Worm (Caenorhabditis elegans) whole organism, L4 larva: ENCODE data around the gene srbc-78.

Source experiments
- D1046.2 ChIP-seq: fragments of 200-800 bp; sonication (Bioruptor generic); IDR thresholded peaks from 2 replicates; pipeline ENCODE4 v1.3.6; 2022; ENCODE audit warnings: missing genetic modification characterization, missing compliant biosample characterization
- F26F4.8 ChIP-seq: fragments of 200-800 bp; sonication (Bioruptor generic); conservative IDR thresholded peaks from 2 replicates; pipeline ENCODE4 v1.3.6; 2022; ENCODE audit warnings: missing genetic modification characterization, missing compliant biosample characterization
- F44E2.7 ChIP-seq: fragments of 200-800 bp; sonication (Bioruptor generic); IDR thresholded peaks from 2 replicates; pipeline ENCODE4 v2.1.2; 2022; ENCODE audit warnings: missing genetic modification characterization, missing compliant biosample characterization
- Y48G9A.11 ChIP-seq: fragments of 200-800 bp; sonication (Bioruptor generic); IDR thresholded peaks from 2 replicates; pipeline ENCODE4 v1.3.6; 2022; ENCODE audit warnings: missing genetic modification reagents, missing genetic modification characterization, missing compliant biosample characterization
- aha-1 ChIP-seq: fragments of 150-350 bp; peaks from one replicate; lab custom pipeline; 2014; ENCODE audit warnings: missing biosample characterization, missing genetic modification characterization
- arid-1 ChIP-seq: fragments of 200-800 bp; sonication (Bioruptor generic); conservative IDR thresholded peaks from 2 replicates; pipeline ENCODE4 v1.3.6; 2022; ENCODE audit warnings: missing genetic modification reagents, missing genetic modification characterization, missing compliant biosample characterization
- attf-4 ChIP-seq: sonication (generic microtip); optimal IDR thresholded peaks from 3 replicates; lab custom pipeline; 2017; ENCODE audit warnings: missing biosample characterization, missing genetic modification characterization
- ceh-28 ChIP-seq: fragments of 150-350 bp; optimal IDR thresholded peaks from 2 replicates; lab custom pipeline; 2014; ENCODE audit warnings: missing biosample characterization, missing genetic modification reagents, missing genetic modification characterization
- ces-1 ChIP-seq: fragments of 150-350 bp; sonication (generic microtip); optimal IDR thresholded peaks from 4 replicates; lab custom pipeline; 2014; ENCODE audit warnings: missing biosample characterization, missing genetic modification reagents, missing genetic modification characterization
- ctbp-1 ChIP-seq: fragments of 200-800 bp; sonication (Bioruptor generic); IDR thresholded peaks from 2 replicates; pipeline ENCODE4 v1.3.6; 2022; ENCODE audit warnings: missing genetic modification reagents, missing genetic modification characterization, missing compliant biosample characterization
- daf-8 ChIP-seq: fragments of 200-800 bp; sonication (Bioruptor generic); IDR thresholded peaks from 2 replicates; pipeline ENCODE4 v1.3.6; 2022; ENCODE audit warnings: missing genetic modification characterization, missing compliant biosample characterization
- dmd-8 ChIP-seq: fragments of 200-800 bp; sonication (Bioruptor generic); IDR thresholded peaks from 2 replicates; pipeline ENCODE4 v1.3.6; 2022; ENCODE audit warnings: missing genetic modification characterization, missing compliant biosample characterization
- dmd-9 ChIP-seq: fragments of 200-800 bp; sonication (Bioruptor generic); IDR thresholded peaks from 2 replicates; pipeline ENCODE4 v1.3.6; 2022; ENCODE audit warnings: missing genetic modification reagents, missing genetic modification characterization, missing compliant biosample characterization
- egl-27 ChIP-seq: sonication (generic microtip); optimal IDR thresholded peaks from 3 replicates; lab custom pipeline; 2017; ENCODE audit warnings: missing biosample characterization, missing genetic modification reagents, missing genetic modification characterization
- fkh-10 ChIP-seq: fragments of 150-350 bp; optimal IDR thresholded peaks from 2 replicates; lab custom pipeline; 2014; ENCODE audit warnings: missing biosample characterization, missing genetic modification reagents, missing genetic modification characterization
- fos-1 ChIP-seq: fragments of 150-350 bp; optimal IDR thresholded peaks from 2 replicates; lab custom pipeline; 2014; ENCODE audit warnings: missing biosample characterization, missing genetic modification characterization
- hmg-1.1 ChIP-seq: fragments of 200-800 bp; sonication (Bioruptor generic); IDR thresholded peaks from 2 replicates; pipeline ENCODE4 v1.3.6; 2022; ENCODE audit warnings: missing genetic modification reagents, missing genetic modification characterization, missing compliant biosample characterization
- lin-1 ChIP-seq: fragments of 200-800 bp; sonication (Bioruptor generic); IDR thresholded peaks from 2 replicates; pipeline ENCODE4 v1.3.6; 2022; ENCODE audit warnings: missing genetic modification reagents, missing genetic modification characterization, missing compliant biosample characterization
- lin-29 ChIP-seq: fragments of 200-800 bp; sonication (Bioruptor generic); IDR thresholded peaks from 2 replicates; pipeline ENCODE4 v1.3.6; 2022; ENCODE audit warnings: missing genetic modification reagents, missing genetic modification characterization, missing compliant biosample characterization
- madf-5 ChIP-seq, 2 experiments: fragments of 200-800 bp; sonication (Bioruptor generic); IDR thresholded peaks; 2 replicates each; pipeline ENCODE4 v1.3.6; 2022; ENCODE audit warnings: missing compliant biosample characterization in 2 of 2, missing genetic modification characterization in 2 of 2
- mdl-1 ChIP-seq, 2 experiments: fragments of 150-350 bp in 1 of 2; sonication (generic microtip) in 1 of 2; optimal IDR thresholded peaks; 2 replicates each; lab custom pipeline; 2014 to 2017; ENCODE audit warnings: missing biosample characterization in 2 of 2, missing genetic modification characterization in 2 of 2
- nhr-11 ChIP-seq: fragments of 150-350 bp; optimal IDR thresholded peaks from 2 replicates; lab custom pipeline; 2014; ENCODE audit warnings: missing biosample characterization, missing genetic modification characterization
- nhr-111 ChIP-seq: fragments of 200-800 bp; sonication (Bioruptor generic); optimal IDR thresholded peaks from 2 replicates; lab custom pipeline; 2018; ENCODE audit warnings: mild to moderate bottlenecking, missing genetic modification characterization, missing compliant biosample characterization
- nhr-237 ChIP-seq: sonication (generic microtip); optimal IDR thresholded peaks from 2 replicates; lab custom pipeline; 2017; ENCODE audit warnings: missing biosample characterization, missing genetic modification characterization
- nhr-42 ChIP-seq: fragments of 200-800 bp; sonication (Bioruptor generic); IDR thresholded peaks from 2 replicates; pipeline ENCODE4 v1.3.6; 2022; ENCODE audit warnings: missing genetic modification characterization, missing compliant biosample characterization
- nhr-76 ChIP-seq: fragments of 150-350 bp; optimal IDR thresholded peaks from 2 replicates; lab custom pipeline; 2014; ENCODE audit warnings: missing biosample characterization, missing genetic modification characterization
- pha-4 ChIP-seq, 2 experiments: fragments of 150-350 bp in 1 of 2; fragments of 200-800 bp in 1 of 2; sonication (Bioruptor generic) in 1 of 2; IDR thresholded peaks in 1 of 2; optimal IDR thresholded peaks in 1 of 2; 2 replicates each; pipeline versions ENCODE4 v1.3.6 to Lab custom; 2014 to 2022; ENCODE audit warnings: missing genetic modification characterization in 2 of 2, missing genetic modification reagents in 2 of 2, missing biosample characterization in 1 of 2, missing compliant biosample characterization in 1 of 2
- rbr-2 ChIP-seq: sonication (generic microtip); optimal IDR thresholded peaks from 2 replicates; lab custom pipeline; 2016; ENCODE audit warnings: missing genotype, missing genetic modification characterization, missing compliant biosample characterization
- set-16 ChIP-seq: fragments of 200-800 bp; sonication (Bioruptor generic); IDR thresholded peaks from 2 replicates; pipeline ENCODE4 v1.3.6; 2022; ENCODE audit warnings: missing genetic modification reagents, missing genetic modification characterization, missing compliant biosample characterization
- snpc-4 ChIP-seq: fragments of 150-350 bp; optimal IDR thresholded peaks from 2 replicates; lab custom pipeline; 2014; ENCODE audit warnings: missing biosample characterization, missing genetic modification characterization
- tra-1 ChIP-seq: fragments of 200-800 bp; sonication (Bioruptor generic); IDR thresholded peaks from 2 replicates; pipeline ENCODE4 v1.3.6; 2022; ENCODE audit warnings: missing genetic modification reagents, missing genetic modification characterization, missing compliant biosample characterization
- unc-130 ChIP-seq: sonication (generic microtip); optimal IDR thresholded peaks from 2 replicates; lab custom pipeline; 2016; ENCODE audit warnings: missing genetic modification reagents, missing genetic modification characterization, missing compliant biosample characterization
- unc-62 ChIP-seq, 3 experiments: fragments of 150-350 bp in 1 of 3; sonication (generic microtip); optimal IDR thresholded peaks in 2 of 3; peaks in 1 of 3; 1 replicate in 1 of 3; 2 replicates in 2 of 3; lab custom pipeline; 2014 to 2017; ENCODE audit warnings: missing biosample characterization in 3 of 3, missing genetic modification characterization in 3 of 3, missing genetic modification reagents in 3 of 3, missing genotype in 1 of 3
- zag-1 ChIP-seq: fragments of 150-350 bp; optimal IDR thresholded peaks from 2 replicates; lab custom pipeline; 2014; ENCODE audit warnings: missing biosample characterization, missing genetic modification characterization
- zfp-2 ChIP-seq: sonication (generic microtip); optimal IDR thresholded peaks from 2 replicates; lab custom pipeline; 2016; ENCODE audit warnings: mild to moderate bottlenecking, missing genetic modification characterization, missing compliant biosample characterization

srbc-78 gene

ce11 chrV:20489102-20489501 is at the start of gene srbc-78:
srbc-78 (minus strand) TSS chrV:20489202.
- no peak for TF ChIP-seq arid-1 (GFP tag; lab: Robert Waterston, UW)
- TF ChIP-seq zfp-2 (tag; lab: Kevin White, UChicago), result no peak
- TF ChIP-seq nhr-111, result no peak
- no peak for TF ChIP-seq ctbp-1 (GFP tag; lab: Robert Waterston, UW)
- no peak for TF ChIP-seq daf-8 (GFP tag; lab: Robert Waterston, UW)
- no peak for TF ChIP-seq fkh-10
- TF ChIP-seq snpc-4 (tag; lab: Kevin White, UChicago), result no peak
- TF ChIP-seq unc-62 (GFP tag; optimal IDR thresholded peaks at IDR 0.05 in 1 of 2; lab: Kevin White, UChicago), result peak in 1 of 2 experiments; percentile 77
- TF ChIP-seq unc-62 (tag; optimal IDR thresholded peaks at IDR 0.05; lab: Kevin White, UChicago), result no peak

ce11 chrV:20536208-20536607 is 47.2 kb upstream of the srbc-78 start, which contains the start of gene Y38H6C.15:
Y38H6C.15 (minus strand) TSS chrV:20536308.
- TF ChIP-seq unc-130 (GFP tag; lab: Kevin White, UChicago), result no peak
- no peak for TF ChIP-seq rbr-2 (tag; lab: Kevin White, UChicago)
- TF ChIP-seq fkh-10, result no peak
- no peak for TF ChIP-seq fos-1
- TF ChIP-seq nhr-237 (tag; lab: Kevin White, UChicago), result no peak
- no peak for TF ChIP-seq nhr-11 (tag; lab: Kevin White, UChicago)
- no peak for TF ChIP-seq zag-1 (tag; lab: Kevin White, UChicago)

ce11 chrV:20534072-20534471 is 45.1 kb upstream of the srbc-78 start, which contains the start of gene famh-161:
famh-161 (minus strand) TSS chrV:20534172.
- no peak for TF ChIP-seq Y48G9A.11 (GFP tag; lab: Robert Waterston, UW)
- no peak for TF ChIP-seq nhr-111
- no peak for TF ChIP-seq dmd-8
- no peak for TF ChIP-seq F26F4.8 (GFP tag; lab: Robert Waterston, UW)
- TF ChIP-seq dmd-9 (GFP tag; lab: Robert Waterston, UW), result no peak
- no peak for TF ChIP-seq lin-1 (GFP tag; lab: Robert Waterston, UW)
- TF ChIP-seq madf-5 (GFP tag; IDR thresholded peaks at IDR 0.05; lab: Robert Waterston, UW), result no peak
- no peak for TF ChIP-seq set-16 (GFP tag; lab: Robert Waterston, UW)
- TF ChIP-seq arid-1 (GFP tag; lab: Robert Waterston, UW), result no peak
- no peak for TF ChIP-seq nhr-76 (tag; lab: Kevin White, UChicago)
- TF ChIP-seq mdl-1 (tag; optimal IDR thresholded peaks at IDR 0.05; lab: Kevin White, UChicago), result no peak
- TF ChIP-seq hmg-1.1 (GFP tag; lab: Robert Waterston, UW), result no peak
- TF ChIP-seq F44E2.7 (GFP tag; lab: Robert Waterston, UW), result no peak
- no peak for TF ChIP-seq tra-1 (GFP tag; lab: Robert Waterston, UW)
- no peak for TF ChIP-seq ces-1 (GFP tag; lab: Kevin White, UChicago)
- no peak for TF ChIP-seq lin-29 (GFP tag; lab: Robert Waterston, UW)
- TF ChIP-seq pha-4 (GFP tag; IDR thresholded peaks at IDR 0.05; lab: Robert Waterston, UW), result no peak
- TF ChIP-seq pha-4 (tag; optimal IDR thresholded peaks at IDR 0.05; lab: Kevin White, UChicago), result no peak
- no peak for TF ChIP-seq aha-1 (tag; lab: Kevin White, UChicago)
- TF ChIP-seq, all 104 proteins: peak for 0

ce11 chrV:20527493-20527892 is 38.5 kb upstream of the srbc-78 start, which contains the start of gene Y38H6C.13:
Y38H6C.13 (plus strand) TSS chrV:20527793.
- no peak for TF ChIP-seq nhr-42 (GFP tag; lab: Robert Waterston, UW)
- no peak for TF ChIP-seq madf-5 (GFP tag; IDR thresholded peaks at IDR 0.05; lab: Robert Waterston, UW)
- no peak for TF ChIP-seq egl-27 (tag; lab: Kevin White, UChicago)
- no peak for TF ChIP-seq daf-8 (GFP tag; lab: Robert Waterston, UW)
- no peak for TF ChIP-seq lin-29 (GFP tag; lab: Robert Waterston, UW)
- TF ChIP-seq attf-4, result no peak
- no peak for TF ChIP-seq ceh-28 (tag; lab: Kevin White, UChicago)
- no peak for TF ChIP-seq nhr-11 (tag; lab: Kevin White, UChicago)
- no peak for TF ChIP-seq F44E2.7 (GFP tag; lab: Robert Waterston, UW)
- no peak for TF ChIP-seq D1046.2
